Fruit fly (Drosophila melanogaster): ENCODE results near the gene aay.

DNA sequence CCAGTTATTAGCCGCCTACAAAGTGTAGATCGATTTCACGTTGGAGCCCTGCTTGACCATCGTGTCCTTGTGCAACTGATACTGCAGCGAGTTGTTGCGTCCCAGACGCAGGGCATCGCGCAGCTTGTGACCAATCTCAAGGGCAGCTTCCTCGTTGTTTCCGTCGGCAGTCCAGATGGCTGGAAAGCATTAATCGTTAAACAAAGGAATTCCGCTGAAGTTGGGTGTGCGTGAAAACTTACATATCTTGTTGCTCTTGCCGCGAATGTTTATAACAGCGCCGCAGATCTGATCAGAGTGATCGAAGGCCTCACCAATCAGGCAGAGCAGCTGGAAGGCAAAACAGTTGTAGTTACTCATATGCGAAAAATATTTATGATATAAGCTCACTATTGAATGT is 23.2 kb upstream of the aay start:
- TF ChIP-seq Lpt (GFP tag; optimal IDR thresholded peaks at IDR 0.05) = no peak
- no peak for TF ChIP-seq achi (GFP tag; optimal IDR thresholded peaks at IDR 0.05)
- TF ChIP-seq Sox102F (GFP tag; optimal IDR thresholded peaks at IDR 0.05) = no peak
- no peak for TF ChIP-seq CG11294 (GFP tag; IDR thresholded peaks at IDR 0.05)
- TF ChIP-seq vri (GFP tag; optimal IDR thresholded peaks at IDR 0.05) = no peak
- TF ChIP-seq CG16779 (tag; optimal IDR thresholded peaks at IDR 0.05) = no peak
- no peak for TF ChIP-seq CG9139 (GFP tag; optimal IDR thresholded peaks at IDR 0.05)
- no peak for TF ChIP-seq CG4318 (GFP tag; optimal IDR thresholded peaks at IDR 0.05)
- TF ChIP-seq salr (GFP tag; optimal IDR thresholded peaks at IDR 0.05) = no peak
- TF ChIP-seq Hr39 (GFP tag; optimal IDR thresholded peaks at IDR 0.05) = no peak
- no peak for TF ChIP-seq CG8319 (GFP tag; optimal IDR thresholded peaks at IDR 0.05)

Data from whole organism, prepupa.